Worm (Caenorhabditis elegans) whole organism, L3 larva: ENCODE results near the gene pir-2.
A peak's percentile ranks its signal among the peaks of the same experiment; 100 is the strongest.

Experiments used
- R02D3.7 ChIP-seq: fragments of 150-350 bp; optimal IDR thresholded peaks from 2 replicates; lab custom pipeline; 2014; ENCODE audit warnings: missing biosample characterization, missing genetic modification characterization
- ama-1 ChIP-seq: fragments of 150-350 bp; optimal IDR thresholded peaks from 2 replicates; lab custom pipeline; 2018
- ceh-28 ChIP-seq: fragments of 150-350 bp; optimal IDR thresholded peaks from 2 replicates; lab custom pipeline; 2014; ENCODE audit warnings: missing biosample characterization, missing genetic modification reagents, missing genetic modification characterization
- ceh-82 ChIP-seq: fragments of 150-350 bp; optimal IDR thresholded peaks from 2 replicates; lab custom pipeline; 2014; ENCODE audit warnings: missing biosample characterization, missing genetic modification characterization
- daf-12 ChIP-seq: fragments of 150-350 bp; optimal IDR thresholded peaks from 2 replicates; lab custom pipeline; 2014; ENCODE audit warnings: missing biosample characterization, missing genetic modification reagents, missing genetic modification characterization
- egl-27 ChIP-seq: sonication (generic microtip); optimal IDR thresholded peaks from 4 replicates; lab custom pipeline; 2017; ENCODE audit warnings: missing biosample characterization, missing genetic modification reagents, missing genetic modification characterization
- elt-1 ChIP-seq: fragments of 150-350 bp; optimal IDR thresholded peaks from 2 replicates; lab custom pipeline; 2014; ENCODE audit warnings: missing biosample characterization, missing genetic modification characterization
- elt-2 ChIP-seq: sonication (generic microtip); optimal IDR thresholded peaks from 2 replicates; lab custom pipeline; 2016; ENCODE audit warnings: missing genetic modification reagents, mild to moderate bottlenecking, missing genetic modification characterization, missing compliant biosample characterization
- elt-3 ChIP-seq, 3 experiments: fragments of 150-350 bp in 1 of 3; sonication (generic microtip) in 2 of 3; optimal IDR thresholded peaks; 2 replicates in 2 of 3; 4 replicates in 1 of 3; lab custom pipeline; 2014 to 2017; ENCODE audit warnings: missing biosample characterization in 3 of 3, missing genetic modification characterization in 3 of 3
- eor-1 ChIP-seq, 2 experiments: fragments of 150-350 bp; optimal IDR thresholded peaks; 2 replicates each; lab custom pipeline; 2014 to 2018; ENCODE audit warnings: missing biosample characterization in 2 of 2, missing genetic modification characterization in 2 of 2
- fkh-10 ChIP-seq: sonication (generic microtip); optimal IDR thresholded peaks from 2 replicates; lab custom pipeline; 2017; ENCODE audit warnings: missing biosample characterization, missing genetic modification reagents, missing genetic modification characterization
- hmg-11 ChIP-seq: sonication (generic microtip); optimal IDR thresholded peaks from 2 replicates; lab custom pipeline; 2016; ENCODE audit warnings: missing genetic modification characterization, missing compliant biosample characterization
- jun-1 ChIP-seq: fragments of 150-350 bp; optimal IDR thresholded peaks from 2 replicates; lab custom pipeline; 2014; ENCODE audit warnings: missing biosample characterization, missing genetic modification reagents, missing genetic modification characterization
- lin-15B ChIP-seq: fragments of 150-350 bp; optimal IDR thresholded peaks from 2 replicates; lab custom pipeline; 2014; ENCODE audit warnings: missing biosample characterization, missing genetic modification characterization
- lsy-12 ChIP-seq: sonication (generic microtip); optimal IDR thresholded peaks from 2 replicates; lab custom pipeline; 2016; ENCODE audit warnings: mild to moderate bottlenecking, missing genetic modification characterization, missing compliant biosample characterization
- mdl-1 ChIP-seq: fragments of 150-350 bp; optimal IDR thresholded peaks from 2 replicates; lab custom pipeline; 2014; ENCODE audit warnings: missing biosample characterization, missing genetic modification characterization
- mml-1 ChIP-seq: fragments of 150-350 bp; sonication (generic microtip); optimal IDR thresholded peaks from 3 replicates; lab custom pipeline; 2014; ENCODE audit warnings: missing biosample characterization, missing genetic modification characterization
- nfya-1 ChIP-seq: sonication (generic microtip); optimal IDR thresholded peaks from 2 replicates; lab custom pipeline; 2017; ENCODE audit warnings: missing genetic modification characterization, mild to moderate bottlenecking, missing compliant biosample characterization, antibody characterized with exemption, moderate library complexity; ENCODE audit not compliant: insufficient read depth
- nhr-12 ChIP-seq: fragments of 150-350 bp; optimal IDR thresholded peaks from 2 replicates; lab custom pipeline; 2014; ENCODE audit warnings: missing biosample characterization, missing genetic modification characterization
- nhr-23 ChIP-seq: fragments of 150-350 bp; optimal IDR thresholded peaks from 2 replicates; lab custom pipeline; 2014; ENCODE audit warnings: missing biosample characterization, missing genetic modification reagents, missing genetic modification characterization
- nhr-237 ChIP-seq: fragments of 150-350 bp; optimal IDR thresholded peaks from 2 replicates; lab custom pipeline; 2014; ENCODE audit warnings: missing biosample characterization, missing genetic modification characterization
- nhr-43 ChIP-seq: sonication (generic microtip); optimal IDR thresholded peaks from 2 replicates; lab custom pipeline; 2016; ENCODE audit warnings: mild to moderate bottlenecking, missing genetic modification characterization, missing compliant biosample characterization; ENCODE audit not compliant: poor library complexity, severe bottlenecking
- nhr-67 ChIP-seq: fragments of 150-350 bp; optimal IDR thresholded peaks from 2 replicates; lab custom pipeline; 2014; ENCODE audit warnings: missing biosample characterization, missing genetic modification characterization
- nhr-76 ChIP-seq: fragments of 150-350 bp; sonication (generic microtip); optimal IDR thresholded peaks from 5 replicates; lab custom pipeline; 2014; ENCODE audit warnings: missing biosample characterization, missing genetic modification characterization
- nhr-77 ChIP-seq: fragments of 150-350 bp; optimal IDR thresholded peaks from 2 replicates; lab custom pipeline; 2014; ENCODE audit warnings: missing biosample characterization, missing genetic modification characterization
- pha-4 ChIP-seq: fragments of 150-350 bp; optimal IDR thresholded peaks from 2 replicates; lab custom pipeline; 2014; ENCODE audit warnings: missing biosample characterization, missing genetic modification reagents, missing genetic modification characterization
- pqm-1 ChIP-seq: fragments of 150-350 bp; optimal IDR thresholded peaks from 2 replicates; lab custom pipeline; 2017; ENCODE audit warnings: missing biosample characterization, missing genetic modification characterization, inconsistent platforms
- sea-2 ChIP-seq: fragments of 150-350 bp; sonication (generic microtip); optimal IDR thresholded peaks from 4 replicates; lab custom pipeline; 2014; ENCODE audit warnings: missing biosample characterization, missing genetic modification reagents, missing genetic modification characterization
- snpc-4 ChIP-seq: fragments of 150-350 bp; optimal IDR thresholded peaks from 2 replicates; lab custom pipeline; 2014; ENCODE audit warnings: missing biosample characterization, missing genetic modification characterization
- unc-39 ChIP-seq: sonication (generic microtip); optimal IDR thresholded peaks from 4 replicates; lab custom pipeline; 2017; ENCODE audit warnings: missing biosample characterization, missing genetic modification characterization
- unc-62 ChIP-seq: fragments of 150-350 bp; sonication (generic microtip); optimal IDR thresholded peaks from 4 replicates; lab custom pipeline; 2014; ENCODE audit warnings: missing biosample characterization, missing genetic modification reagents, missing genetic modification characterization
- ztf-11 ChIP-seq: fragments of 150-350 bp; optimal IDR thresholded peaks from 2 replicates; lab custom pipeline; 2014; ENCODE audit warnings: missing biosample characterization, missing genetic modification characterization
- ztf-4 ChIP-seq: fragments of 150-350 bp; optimal IDR thresholded peaks from 2 replicates; lab custom pipeline; 2014; ENCODE audit warnings: missing biosample characterization, missing genetic modification characterization

The pir-2 gene

ce11 chrIII:9490783-9491547 lies 47.5 kb upstream of the pir-2 start, which contains the start of the genes dars-1 and ctr-9:
Gene dars-1 (minus strand): TSS chrIII:9491215.
Gene ctr-9 (plus strand): TSS chrIII:9491396.
- TF ChIP-seq ceh-28 (tag; lab: Kevin White, UChicago) (no peak), nhr-23 (tag; lab: Kevin White, UChicago) (peak; percentile 9), hmg-11 (tag; lab: Kevin White, UChicago) (peak; percentile 3), pha-4 (tag; lab: Kevin White, UChicago) (peak; percentile 65), elt-3 (tag; optimal IDR thresholded peaks at IDR 0.05; lab: Kevin White, UChicago) (no peak), nfya-1 (tag; lab: Kevin White, UChicago) (peak; percentile 37), nhr-76 (tag; lab: Kevin White, UChicago) (no peak), lin-15B (tag; lab: Kevin White, UChicago) (peak; percentile 28)
- TF ChIP-seq, all 47 proteins: peak for 5

ce11 chrIII:9489798-9490197 lies 46.4 kb upstream of the pir-2 start:
- TF ChIP-seq ztf-11 (tag; lab: Kevin White, UChicago) = no peak
- TF ChIP-seq ceh-82 (tag; lab: Kevin White, UChicago) = no peak
- TF ChIP-seq eor-1 (tag; optimal IDR thresholded peaks at IDR 0.05; lab: Kevin White, UChicago) = no peak
- no peak for TF ChIP-seq nhr-43
- no peak for TF ChIP-seq unc-62 (GFP tag; lab: Kevin White, UChicago)
- no peak for TF ChIP-seq R02D3.7
- no peak for TF ChIP-seq nhr-76 (tag; lab: Kevin White, UChicago)
- no peak for TF ChIP-seq nhr-77 (tag; lab: Kevin White, UChicago)
- TF ChIP-seq unc-39 (tag; lab: Kevin White, UChicago) = no peak
- no peak for TF ChIP-seq lsy-12
- no peak for TF ChIP-seq nhr-237
- no peak for TF ChIP-seq mdl-1

- no peak for TF ChIP-seq egl-27 (tag; lab: Kevin White, UChicago)
- TF ChIP-seq nhr-43 = no peak
- TF ChIP-seq jun-1 (tag; lab: Kevin White, UChicago) = no peak
- no peak for TF ChIP-seq nfya-1 (tag; lab: Kevin White, UChicago)
- no peak for TF ChIP-seq snpc-4 (tag; lab: Kevin White, UChicago)
- no peak for TF ChIP-seq ceh-82 (tag; lab: Kevin White, UChicago)
- no peak for TF ChIP-seq elt-3 (tag; optimal IDR thresholded peaks at IDR 0.05; lab: Kevin White, UChicago)
- no peak for TF ChIP-seq sea-2 (GFP tag; lab: Kevin White, UChicago)
- TF ChIP-seq nhr-67 (tag; lab: Kevin White, UChicago) = no peak
- TF ChIP-seq ama-1 (lab: Kevin White, UChicago) = no peak
- TF ChIP-seq nhr-12 (tag; lab: Kevin White, UChicago) = no peak
- no peak for TF ChIP-seq daf-12 (tag; lab: Kevin White, UChicago)
- no peak for TF ChIP-seq unc-62 (GFP tag; lab: Kevin White, UChicago)
- TF ChIP-seq ceh-28 (tag; lab: Kevin White, UChicago) = no peak
- no peak for TF ChIP-seq fkh-10
- TF ChIP-seq ztf-4 (tag; lab: Kevin White, UChicago) = no peak
- no peak for TF ChIP-seq nhr-23 (tag; lab: Kevin White, UChicago)
- TF ChIP-seq elt-1 = no peak
Measured at ce11 chrIII:9488431-9488830, 45.0 kb upstream of the pir-2 start, which contains the start of gene nlp-36. Gene nlp-36 (plus strand): TSS chrIII:9488731.

ce11 chrIII:9488027-9488426 lies 44.6 kb upstream of the pir-2 start:
- TF ChIP-seq sea-2 (GFP tag; lab: Kevin White, UChicago) (no peak), nfya-1 (tag; lab: Kevin White, UChicago) (no peak), elt-3 (tag; optimal IDR thresholded peaks at IDR 0.05; lab: Kevin White, UChicago) (no peak), ztf-11 (tag; lab: Kevin White, UChicago) (no peak), nhr-76 (tag; lab: Kevin White, UChicago) (no peak), ceh-28 (tag; lab: Kevin White, UChicago) (no peak), ztf-4 (tag; lab: Kevin White, UChicago) (no peak), mml-1 (tag; lab: Kevin White, UChicago) (no peak), mdl-1 (no peak), egl-27 (tag; lab: Kevin White, UChicago) (no peak)

ce11 chrIII:9487454-9487853 lies 44.0 kb upstream of the pir-2 start:
- TF ChIP-seq pha-4 (tag; lab: Kevin White, UChicago) (peak; percentile 72), jun-1 (tag; lab: Kevin White, UChicago) (peak; percentile 10), unc-62 (GFP tag; lab: Kevin White, UChicago) (no peak), ztf-4 (tag; lab: Kevin White, UChicago) (no peak), pqm-1 (peak; percentile 87), ceh-28 (tag; lab: Kevin White, UChicago) (peak; percentile 7), elt-2 (tag; lab: Kevin White, UChicago) (peak; percentile 81)
